Fruit fly (Drosophila melanogaster) whole organism, prepupa: ENCODE data around the gene CG11837.
A peak's percentile ranks its signal among the peaks of the same experiment; 100 is the strongest.

Experiments
- Blimp-1 ChIP-seq: fragments of 200-800 bp; sonication (Bioruptor generic); optimal IDR thresholded peaks from 3 replicates; lab custom pipeline; 2017; ENCODE audit warnings: missing biosample characterization, missing genetic modification characterization, mild to moderate bottlenecking, moderate library complexity, missing genetic modification reagents
- CG10631 ChIP-seq: fragments of 200-800 bp; sonication (Bioruptor generic); optimal IDR thresholded peaks from 2 replicates; lab custom pipeline; 2016; ENCODE audit warnings: missing biosample characterization, missing genetic modification characterization
- CG11762 ChIP-seq: fragments of 200-800 bp; sonication (Bioruptor generic); optimal IDR thresholded peaks from 3 replicates; lab custom pipeline; 2016; ENCODE audit warnings: missing biosample characterization, missing genetic modification characterization; ENCODE audit not compliant: insufficient read depth
- CG11902 ChIP-seq: fragments of 200-800 bp; sonication (Bioruptor generic); optimal IDR thresholded peaks from 3 replicates; lab custom pipeline; 2016; ENCODE audit warnings: missing biosample characterization, missing genetic modification characterization
- CG15336 ChIP-seq: fragments of 200-800 bp; sonication (Bioruptor generic); IDR thresholded peaks from 2 replicates; pipeline ENCODE4 v1.3.6; 2022; ENCODE audit warnings: missing biosample characterization, missing genetic modification characterization
- CG3032 ChIP-seq: fragments of 200-800 bp; optimal IDR thresholded peaks from 2 replicates; lab custom pipeline; 2019; ENCODE audit warnings: missing biosample characterization, mild to moderate bottlenecking, missing genetic modification characterization, moderate library complexity
- CG31627 ChIP-seq: fragments of 200-800 bp; sonication (Bioruptor generic); optimal IDR thresholded peaks from 3 replicates; lab custom pipeline; 2016; ENCODE audit warnings: missing biosample characterization, missing genetic modification characterization
- CG34406 ChIP-seq: fragments of 200-800 bp; sonication (Bioruptor generic); optimal IDR thresholded peaks from 3 replicates; lab custom pipeline; 2016; ENCODE audit warnings: missing biosample characterization, missing genetic modification characterization
- CG3919 ChIP-seq: fragments of 200-800 bp; sonication (Bioruptor generic); optimal IDR thresholded peaks from 3 replicates; lab custom pipeline; 2016; ENCODE audit warnings: missing biosample characterization, missing genetic modification characterization
- CG4318 ChIP-seq: fragments of 200-800 bp; sonication (Bioruptor generic); optimal IDR thresholded peaks from 3 replicates; lab custom pipeline; 2017; ENCODE audit warnings: missing biosample characterization, mild to moderate bottlenecking, missing genetic modification characterization
- CG6163 ChIP-seq: fragments of 200-800 bp; sonication (Bioruptor generic); IDR thresholded peaks from 3 replicates; pipeline ENCODE4 v1.3.6; 2022; ENCODE audit warnings: missing biosample characterization, missing genetic modification characterization
- CG6276 ChIP-seq: fragments of 200-800 bp; sonication (Bioruptor generic); optimal IDR thresholded peaks from 2 replicates; lab custom pipeline; 2017; ENCODE audit warnings: missing biosample characterization, mild to moderate bottlenecking, missing genetic modification characterization
- CG6792 ChIP-seq: fragments of 200-800 bp; sonication (Bioruptor generic); optimal IDR thresholded peaks from 3 replicates; lab custom pipeline; 2016; ENCODE audit warnings: missing biosample characterization, missing genetic modification characterization
- CG6808 ChIP-seq: fragments of 200-800 bp; sonication (Bioruptor generic); optimal IDR thresholded peaks from 3 replicates; lab custom pipeline; 2017; ENCODE audit warnings: missing biosample characterization, missing genetic modification characterization, mild to moderate bottlenecking, moderate library complexity, missing genetic modification reagents
- CG6854 ChIP-seq: fragments of 200-800 bp; sonication (Bioruptor generic); optimal IDR thresholded peaks from 2 replicates; lab custom pipeline; 2017; ENCODE audit warnings: missing biosample characterization, mild to moderate bottlenecking, missing genetic modification characterization
- CG7368 ChIP-seq: fragments of 200-800 bp; sonication (Bioruptor generic); optimal IDR thresholded peaks from 3 replicates; lab custom pipeline; 2016; ENCODE audit warnings: missing biosample characterization, missing genetic modification characterization
- CG8119 ChIP-seq: fragments of 200-800 bp; sonication (Bioruptor generic); IDR thresholded peaks from 3 replicates; pipeline ENCODE4 v1.3.6; 2022; ENCODE audit warnings: missing biosample characterization, missing genetic modification characterization
- CG8319 ChIP-seq: fragments of 200-800 bp; sonication (Bioruptor generic); optimal IDR thresholded peaks from 3 replicates; lab custom pipeline; 2016; ENCODE audit warnings: missing biosample characterization, missing genetic modification characterization
- CG8632 ChIP-seq: fragments of 200-800 bp; sonication (Bioruptor generic); optimal IDR thresholded peaks from 3 replicates; lab custom pipeline; 2016; ENCODE audit warnings: missing biosample characterization, missing genetic modification characterization
- CG9139 ChIP-seq: fragments of 200-800 bp; sonication (Bioruptor generic); optimal IDR thresholded peaks from 3 replicates; lab custom pipeline; 2017; ENCODE audit warnings: missing biosample characterization, mild to moderate bottlenecking, missing genetic modification characterization
- Eip75B ChIP-seq: fragments of 200-800 bp; sonication (Bioruptor generic); optimal IDR thresholded peaks from 3 replicates; lab custom pipeline; 2016; ENCODE audit warnings: missing biosample characterization, missing genetic modification characterization
- Eip78C ChIP-seq: fragments of 200-800 bp; sonication (Bioruptor generic); peaks from one replicate; lab custom pipeline; 2016; ENCODE audit warnings: missing biosample characterization, missing genetic modification characterization
- Gug ChIP-seq: fragments of 200-800 bp; sonication (Bioruptor generic); IDR thresholded peaks from 2 replicates; pipeline ENCODE4 v1.3.6; 2022; ENCODE audit warnings: missing biosample characterization, missing genetic modification characterization
- Hr38 ChIP-seq: sonication (Bioruptor generic); optimal IDR thresholded peaks from 2 replicates; lab custom pipeline; 2016; ENCODE audit warnings: missing biosample characterization, missing genetic modification characterization
- Hr39 ChIP-seq: fragments of 200-800 bp; sonication (Bioruptor generic); optimal IDR thresholded peaks from 2 replicates; lab custom pipeline; 2016; ENCODE audit warnings: missing biosample characterization, missing genetic modification characterization
- Lpt ChIP-seq: fragments of 200-800 bp; sonication (Bioruptor generic); optimal IDR thresholded peaks from 3 replicates; lab custom pipeline; 2016; ENCODE audit warnings: missing biosample characterization, missing genetic modification characterization
- Met ChIP-seq: fragments of 200-800 bp; sonication (Bioruptor generic); optimal IDR thresholded peaks from 3 replicates; lab custom pipeline; 2016; ENCODE audit warnings: missing biosample characterization, missing genetic modification characterization
- OdsH ChIP-seq: fragments of 200-800 bp; sonication (Bioruptor generic); optimal IDR thresholded peaks from 3 replicates; lab custom pipeline; 2016; ENCODE audit warnings: missing biosample characterization, missing genetic modification characterization
- Smox ChIP-seq: fragments of 200-800 bp; sonication (Bioruptor generic); optimal IDR thresholded peaks from 3 replicates; lab custom pipeline; 2016; ENCODE audit warnings: missing biosample characterization, missing genetic modification characterization
- Sox102F ChIP-seq: fragments of 200-800 bp; sonication (Bioruptor generic); optimal IDR thresholded peaks from 2 replicates; lab custom pipeline; 2016; ENCODE audit warnings: missing biosample characterization, mild to moderate bottlenecking, missing genetic modification characterization
- Sox14 ChIP-seq: fragments of 200-800 bp; sonication (Bioruptor generic); optimal IDR thresholded peaks from 3 replicates; lab custom pipeline; 2016; ENCODE audit warnings: missing biosample characterization, missing genetic modification characterization
- achi ChIP-seq: fragments of 200-800 bp; sonication (Bioruptor generic); optimal IDR thresholded peaks from 3 replicates; lab custom pipeline; 2016; ENCODE audit warnings: missing biosample characterization, missing genetic modification characterization
- cyc ChIP-seq: fragments of 200-800 bp; sonication (Bioruptor generic); optimal IDR thresholded peaks from 3 replicates; lab custom pipeline; 2016; ENCODE audit warnings: missing biosample characterization, missing genetic modification characterization
- dac ChIP-seq: fragments of 200-800 bp; sonication (Bioruptor generic); optimal IDR thresholded peaks from 2 replicates; lab custom pipeline; 2017; ENCODE audit warnings: missing biosample characterization, mild to moderate bottlenecking, missing genetic modification characterization
- dsx ChIP-seq: fragments of 200-800 bp; optimal IDR thresholded peaks from 3 replicates; lab custom pipeline; 2019; ENCODE audit warnings: missing biosample characterization, mild to moderate bottlenecking, missing genetic modification characterization, moderate library complexity; ENCODE audit not compliant: poor library complexity, severe bottlenecking
- esn ChIP-seq: fragments of 200-800 bp; sonication (Bioruptor generic); optimal IDR thresholded peaks from 2 replicates; lab custom pipeline; 2016; ENCODE audit warnings: missing biosample characterization, mild to moderate bottlenecking, missing genetic modification characterization, moderate library complexity
- fd59A ChIP-seq: fragments of 200-800 bp; sonication (Bioruptor generic); optimal IDR thresholded peaks from 2 replicates; lab custom pipeline; 2017; ENCODE audit warnings: missing biosample characterization, mild to moderate bottlenecking, missing genetic modification characterization, missing genetic modification reagents
- fd85E ChIP-seq: fragments of 200-800 bp; sonication (Bioruptor generic); optimal IDR thresholded peaks from 3 replicates; lab custom pipeline; 2016; ENCODE audit warnings: missing biosample characterization, missing genetic modification characterization
- fkh ChIP-seq: fragments of 200-800 bp; sonication (Bioruptor generic); optimal IDR thresholded peaks from 3 replicates; lab custom pipeline; 2017; ENCODE audit warnings: missing biosample characterization, mild to moderate bottlenecking, missing genetic modification characterization, moderate library complexity
- lz ChIP-seq: fragments of 200-800 bp; sonication (Bioruptor generic); optimal IDR thresholded peaks from 3 replicates; lab custom pipeline; 2016; ENCODE audit warnings: missing biosample characterization, missing genetic modification characterization
- net ChIP-seq: fragments of 200-800 bp; sonication (Bioruptor generic); optimal IDR thresholded peaks from 3 replicates; lab custom pipeline; 2016; ENCODE audit warnings: missing biosample characterization, missing genetic modification characterization
- pdm3 ChIP-seq: fragments of 200-800 bp; sonication (Bioruptor generic); optimal IDR thresholded peaks from 3 replicates; lab custom pipeline; 2016; ENCODE audit warnings: missing biosample characterization, missing genetic modification characterization
- salr ChIP-seq, 2 experiments: fragments of 200-800 bp; sonication (Bioruptor generic); optimal IDR thresholded peaks; 3 replicates each; lab custom pipeline; 2016 to 2018; ENCODE audit warnings: missing biosample characterization in 2 of 2, missing genetic modification characterization in 2 of 2, mild to moderate bottlenecking in 1 of 2
- spab ChIP-seq: fragments of 200-800 bp; sonication (Bioruptor generic); optimal IDR thresholded peaks from 2 replicates; lab custom pipeline; 2017; ENCODE audit warnings: missing biosample characterization, mild to moderate bottlenecking, missing genetic modification characterization, missing genetic modification reagents
- ss ChIP-seq, 2 experiments: fragments of 200-800 bp; sonication (Bioruptor generic); optimal IDR thresholded peaks; 2 replicates in 1 of 2; 3 replicates in 1 of 2; lab custom pipeline; 2017 to 2018; ENCODE audit warnings: mild to moderate bottlenecking in 2 of 2, missing biosample characterization in 2 of 2, missing genetic modification characterization in 2 of 2, moderate library complexity in 1 of 2
- topi ChIP-seq: fragments of 200-800 bp; sonication (Bioruptor generic); optimal IDR thresholded peaks from 3 replicates; lab custom pipeline; 2016; ENCODE audit warnings: missing biosample characterization, missing genetic modification characterization
- vri ChIP-seq: fragments of 200-800 bp; sonication (Bioruptor generic); optimal IDR thresholded peaks from 3 replicates; lab custom pipeline; 2016; ENCODE audit warnings: missing biosample characterization, mild to moderate bottlenecking, missing genetic modification characterization

Gene CG11837

DNA sequence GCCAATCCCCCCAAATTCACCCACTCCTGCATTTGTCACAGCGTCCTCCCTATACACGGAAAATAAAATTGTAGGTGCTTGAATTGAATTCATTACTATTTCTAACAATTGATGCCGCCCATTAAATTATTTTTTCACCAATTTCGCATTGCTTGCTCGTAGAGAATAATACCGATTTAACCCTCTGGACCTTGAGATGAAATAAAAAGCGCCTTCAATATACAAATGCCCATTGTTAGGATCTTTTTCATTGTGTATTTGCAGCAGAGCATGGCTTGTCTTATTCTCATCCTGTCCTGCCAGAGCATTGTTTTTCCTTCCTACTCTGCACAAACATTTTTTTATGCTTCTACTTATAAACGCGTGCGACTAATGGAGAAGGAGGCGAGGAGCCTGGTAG, 42.3 kb downstream of the CG11837 start (continued):
- peak; percentile 3 for TF ChIP-seq CG4318 (GFP tag; lab: Kevin White, UChicago)
- no peak for TF ChIP-seq Gug (GFP tag; lab: Robert Waterston, UW)
- TF ChIP-seq fd85E = no peak
- no peak for TF ChIP-seq CG6854 (GFP tag; lab: Kevin White, UChicago)
- peak; percentile 31 for TF ChIP-seq esn (GFP tag; lab: Kevin White, UChicago)
- peak; percentile 27 for TF ChIP-seq CG34406 (GFP tag; lab: Kevin White, UChicago)
- peak; percentile 32 for TF ChIP-seq lz (GFP tag; lab: Kevin White, UChicago)
- peak; percentile 31 for TF ChIP-seq Hr39 (GFP tag; lab: Kevin White, UChicago)
- TF ChIP-seq CG6808 (GFP tag; lab: Kevin White, UChicago) = peak; percentile 60
- peak; percentile 38 for TF ChIP-seq OdsH (GFP tag; lab: Kevin White, UChicago)
- TF ChIP-seq CG9139 = peak; percentile 4
- no peak for TF ChIP-seq Blimp-1 (GFP tag; lab: Kevin White, UChicago)
- peak; percentile 52 for TF ChIP-seq pdm3 (GFP tag; lab: Kevin White, UChicago)
- no peak for TF ChIP-seq Sox102F (GFP tag; lab: Kevin White, UChicago)
- TF ChIP-seq CG11902 (GFP tag; lab: Kevin White, UChicago) = no peak
- TF ChIP-seq cyc (GFP tag; lab: Kevin White, UChicago) = peak; percentile 21
- no peak for TF ChIP-seq CG6276 (GFP tag; lab: Kevin White, UChicago)
- TF ChIP-seq Hr38 = no peak
- TF ChIP-seq achi (GFP tag; lab: Kevin White, UChicago) = peak; percentile 59
- TF ChIP-seq CG8319 = peak; percentile 17
- TF ChIP-seq Met = peak; percentile 45
- TF ChIP-seq Eip78C = peak; percentile 81
- peak; percentile 2 for TF ChIP-seq Smox (GFP tag; lab: Kevin White, UChicago)
- TF ChIP-seq, all 60 proteins: peak for 41

DNA sequence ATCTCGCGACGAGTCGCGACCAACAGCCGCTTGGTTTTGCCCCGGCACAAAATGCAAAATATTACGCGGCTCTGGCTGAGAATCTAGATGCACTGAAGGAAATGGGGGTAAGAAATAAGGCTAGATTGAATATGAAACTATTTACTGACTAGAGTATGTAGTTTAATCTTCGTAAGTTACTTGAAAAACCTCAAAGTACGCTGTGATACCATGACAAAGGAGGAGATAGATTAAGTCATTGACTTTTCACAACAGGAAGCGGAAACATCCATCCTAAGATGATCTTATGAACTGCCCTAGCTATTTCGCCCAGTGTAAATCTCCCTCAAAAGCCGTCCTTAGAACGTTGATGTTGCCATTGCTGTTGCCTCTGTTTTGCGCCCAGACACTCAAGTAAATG, 44.9 kb downstream of the CG11837 start:
- TF ChIP-seq dac (GFP tag; lab: Kevin White, UChicago) (no peak), net (peak; percentile 44), CG8119 (GFP tag; lab: Robert Waterston, UW) (peak; percentile 66), CG6792 (GFP tag; lab: Kevin White, UChicago) (peak; percentile 37), CG9139 (peak; percentile 52), Hr39 (GFP tag; lab: Kevin White, UChicago) (peak; percentile 9), CG4318 (GFP tag; lab: Kevin White, UChicago) (no peak), CG11762 (GFP tag; lab: Kevin White, UChicago) (peak; percentile 40), ss (GFP tag; optimal IDR thresholded peaks at IDR 0.05; lab: Kevin White, UChicago) (peak; percentile 39 to 43), Sox14 (GFP tag; lab: Kevin White, UChicago) (peak; percentile 71), CG31627 (GFP tag; lab: Kevin White, UChicago) (peak; percentile 6), fd59A (GFP tag; lab: Kevin White, UChicago) (peak; percentile 64), CG6276 (GFP tag; lab: Kevin White, UChicago) (peak; percentile 57), vri (GFP tag; lab: Kevin White, UChicago) (no peak), CG3032 (tag; lab: Kevin White, UChicago) (peak; percentile 72), fkh (no peak), Gug (GFP tag; lab: Robert Waterston, UW) (0 out of 2 replicates have a peak, but pooled peaks have one; percentile 37), dsx (peak; percentile 59), Lpt (GFP tag; lab: Kevin White, UChicago) (peak; percentile 51), salr (GFP tag; optimal IDR thresholded peaks at IDR 0.05; lab: Kevin White, UChicago) (peak in 1 of 2 experiments; percentile 58), CG15336 (GFP tag; lab: Robert Waterston, UW) (peak; percentile 59; the same call in 1 of the 2 replicates), fd85E (no peak), Eip75B (GFP tag; lab: Kevin White, UChicago) (peak; percentile 61), CG6163 (GFP tag; lab: Robert Waterston, UW) (peak; percentile 67), Sox102F (GFP tag; lab: Kevin White, UChicago) (no peak), CG8632 (no peak), cyc (GFP tag; lab: Kevin White, UChicago) (no peak), Met (no peak), OdsH (GFP tag; lab: Kevin White, UChicago) (peak; percentile 54), CG10631 (GFP tag; lab: Kevin White, UChicago) (peak; percentile 69), esn (GFP tag; lab: Kevin White, UChicago) (peak; percentile 33), spab (peak; percentile 71), CG7368 (GFP tag; lab: Kevin White, UChicago) (peak; percentile 35), CG8319 (peak; percentile 22), CG3919 (GFP tag; lab: Kevin White, UChicago) (peak; percentile 78), pdm3 (GFP tag; lab: Kevin White, UChicago) (peak; percentile 47), CG34406 (GFP tag; lab: Kevin White, UChicago) (peak; percentile 31), topi (GFP tag; lab: Kevin White, UChicago) (peak; percentile 8)
